Worm (Caenorhabditis elegans) whole organism, midembryonic: Measurements from ENCODE around the gene Y55F3C.10.

ENCODE experiments used
- T22C8.4 ChIP-seq: fragments of 200-800 bp; sonication (Bioruptor generic); IDR thresholded peaks from 2 replicates; pipeline ENCODE4 v1.3.6; 2022; ENCODE audit warnings: missing genetic modification characterization, missing compliant biosample characterization
- cog-1 ChIP-seq: sonication (generic microtip); optimal IDR thresholded peaks from 2 replicates; lab custom pipeline; 2016; ENCODE audit warnings: missing genetic modification characterization, missing compliant biosample characterization
- flt-1 ChIP-seq: fragments of 200-800 bp; sonication (Bioruptor generic); IDR thresholded peaks from 2 replicates; pipeline ENCODE4 v1.3.6; 2022; ENCODE audit warnings: missing genetic modification characterization, missing compliant biosample characterization
- klf-2 ChIP-seq: fragments of 200-800 bp; sonication (Bioruptor generic); conservative IDR thresholded peaks from 2 replicates; pipeline ENCODE4 v1.3.6; 2022; ENCODE audit warnings: missing genetic modification reagents, missing genetic modification characterization, missing compliant biosample characterization
- med-1 ChIP-seq: sonication (generic microtip); optimal IDR thresholded peaks from 2 replicates; lab custom pipeline; 2017; ENCODE audit warnings: missing genetic modification characterization, mild to moderate bottlenecking, missing compliant biosample characterization, antibody characterized with exemption, missing genetic modification reagents; ENCODE audit not compliant: insufficient read depth
- ref-1 ChIP-seq: fragments of 200-800 bp; sonication (Bioruptor generic); conservative IDR thresholded peaks from 2 replicates; pipeline ENCODE4 v1.3.6; 2022; ENCODE audit warnings: missing genetic modification reagents, missing genetic modification characterization, missing compliant biosample characterization
- tab-1 ChIP-seq: fragments of 200-800 bp; sonication (Bioruptor generic); IDR thresholded peaks from 2 replicates; pipeline ENCODE4 v1.3.6; 2022; ENCODE audit warnings: missing genetic modification characterization, missing compliant biosample characterization
- ztf-23 ChIP-seq: fragments of 200-800 bp; sonication (Bioruptor generic); IDR thresholded peaks from 2 replicates; pipeline ENCODE4 v1.3.6; 2022; ENCODE audit warnings: missing genetic modification reagents, missing genetic modification characterization, missing compliant biosample characterization
- ztf-29 ChIP-seq: fragments of 200-800 bp; sonication (Bioruptor generic); IDR thresholded peaks from 2 replicates; pipeline ENCODE4 v1.3.6; 2022; ENCODE audit warnings: missing genetic modification reagents, missing genetic modification characterization, missing compliant biosample characterization

Gene Y55F3C.10

ce11 chrIV:719351-719750 is at the start of gene Y55F3C.10:
Gene Y55F3C.10, minus strand, starts transcription at chrIV:719451.
- TF ChIP-seq ztf-23, result no peak

ce11 chrIV:768312-768711 is 49.1 kb upstream of the Y55F3C.10 start, which contains the start of gene F56B3.2:
Gene F56B3.2, minus strand, starts transcription at chrIV:768584.
- TF ChIP-seq flt-1 (no peak), ztf-23 (no peak), tab-1 (GFP tag; lab: Robert Waterston, UW) (no peak), ztf-29 (GFP tag; lab: Robert Waterston, UW) (no peak), med-1 (GFP tag; lab: Kevin White, UChicago) (no peak), klf-2 (GFP tag; lab: Robert Waterston, UW) (no peak), T22C8.4 (GFP tag; lab: Robert Waterston, UW) (no peak), ref-1 (GFP tag; lab: Robert Waterston, UW) (no peak), cog-1 (no peak)

- no peak for TF ChIP-seq med-1 (GFP tag; lab: Kevin White, UChicago)
- TF ChIP-seq flt-1, result no peak
- TF ChIP-seq T22C8.4 (GFP tag; lab: Robert Waterston, UW), result no peak
- TF ChIP-seq ztf-23, result no peak
Measured at ce11 chrIV:763377-764063, 44.3 kb upstream of the Y55F3C.10 start, which contains the start of gene col-103. Gene col-103, minus strand, starts transcription at chrIV:763678.

ce11 chrIV:762486-763376 is 43.5 kb upstream of the Y55F3C.10 start:
- 0 out of 2 replicates have a peak, but pooled peaks have one; percentile 20 for TF ChIP-seq ztf-23
- no peak for TF ChIP-seq ref-1 (GFP tag; lab: Robert Waterston, UW)
- TF ChIP-seq ztf-29 (GFP tag; lab: Robert Waterston, UW), result no peak
- peak; percentile 51; the same call in 1 of the 2 replicates for TF ChIP-seq tab-1 (GFP tag; lab: Robert Waterston, UW)
- no peak for TF ChIP-seq T22C8.4 (GFP tag; lab: Robert Waterston, UW)

- TF ChIP-seq med-1 (GFP tag; lab: Kevin White, UChicago) (no peak), tab-1 (GFP tag; lab: Robert Waterston, UW) (no peak), ztf-29 (GFP tag; lab: Robert Waterston, UW) (no peak), flt-1 (no peak), ref-1 (GFP tag; lab: Robert Waterston, UW) (no peak), klf-2 (GFP tag; lab: Robert Waterston, UW) (no peak), ztf-23 (no peak), T22C8.4 (GFP tag; lab: Robert Waterston, UW) (no peak), cog-1 (no peak)
Measured at ce11 chrIV:762016-762459, 42.8 kb upstream of the Y55F3C.10 start.

ce11 chrIV:760267-760666 is 41.0 kb upstream of the Y55F3C.10 start, which contains the start of gene gst-40:
Gene gst-40, plus strand, starts transcription at chrIV:760502.
- no peak for TF ChIP-seq med-1 (GFP tag; lab: Kevin White, UChicago)
- no peak for TF ChIP-seq cog-1
- no peak for TF ChIP-seq tab-1 (GFP tag; lab: Robert Waterston, UW)

ce11 chrIV:757548-757947 is 38.3 kb upstream of the Y55F3C.10 start:
- TF ChIP-seq tab-1 (GFP tag; lab: Robert Waterston, UW) (no peak), flt-1 (no peak), med-1 (GFP tag; lab: Kevin White, UChicago) (no peak), ztf-29 (GFP tag; lab: Robert Waterston, UW) (no peak), klf-2 (GFP tag; lab: Robert Waterston, UW) (no peak), ref-1 (GFP tag; lab: Robert Waterston, UW) (no peak), cog-1 (no peak), T22C8.4 (GFP tag; lab: Robert Waterston, UW) (no peak), ztf-23 (no peak)

ce11 chrIV:756956-757355 is 37.7 kb upstream of the Y55F3C.10 start:
- TF ChIP-seq T22C8.4 (GFP tag; lab: Robert Waterston, UW), result no peak
- TF ChIP-seq tab-1 (GFP tag; lab: Robert Waterston, UW), result no peak
- TF ChIP-seq med-1 (GFP tag; lab: Kevin White, UChicago), result no peak
- TF ChIP-seq ztf-23, result no peak

- no peak for TF ChIP-seq flt-1
- no peak for TF ChIP-seq tab-1 (GFP tag; lab: Robert Waterston, UW)
- no peak for TF ChIP-seq ref-1 (GFP tag; lab: Robert Waterston, UW)
- TF ChIP-seq cog-1, result no peak
- TF ChIP-seq ztf-29 (GFP tag; lab: Robert Waterston, UW), result no peak
- no peak for TF ChIP-seq T22C8.4 (GFP tag; lab: Robert Waterston, UW)
- TF ChIP-seq ztf-23, result no peak
- TF ChIP-seq med-1 (GFP tag; lab: Kevin White, UChicago), result no peak
- no peak for TF ChIP-seq klf-2 (GFP tag; lab: Robert Waterston, UW)
Measured at ce11 chrIV:756421-756820, 37.2 kb upstream of the Y55F3C.10 start, which contains the start of gene srt-23. Gene srt-23, plus strand, starts transcription at chrIV:756721.
